Worm (Caenorhabditis elegans): Measurements from ENCODE around the gene dsc-1.

Gene dsc-1

DNA sequence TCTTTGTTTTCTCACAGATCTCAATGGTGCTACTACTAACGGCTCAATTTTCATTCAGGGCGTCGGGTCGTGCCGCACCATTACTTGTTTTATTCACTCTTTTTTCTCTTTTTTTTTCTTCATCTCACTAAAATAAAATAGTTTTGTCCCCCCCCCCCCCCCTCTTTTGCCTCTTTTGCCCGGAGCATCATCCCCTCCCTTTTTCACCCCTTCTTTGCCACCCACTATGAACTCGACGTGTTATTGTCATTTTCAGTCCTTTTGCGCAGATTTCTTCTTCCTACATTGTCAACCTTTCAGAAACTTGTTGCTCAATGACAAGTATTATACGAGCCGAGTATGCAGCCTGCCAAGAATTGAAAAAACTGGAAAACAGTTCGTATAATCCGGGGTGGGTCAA is 8.6 kb downstream of the dsc-1 start, which contains the start of gene seb-3:
Gene seb-3 (plus strand): TSS at position 301 of the 400 bp plus-strand sequence.
- TF ChIP-seq attf-6 (GFP tag; IDR thresholded peaks at IDR 0.05), result no peak
- TF ChIP-seq lag-1 (GFP tag; IDR thresholded peaks at IDR 0.05), result no peak
- no peak for TF ChIP-seq lsy-27 (tag; optimal IDR thresholded peaks at IDR 0.05; ENCODE audit: borderline replicate concordance, insufficient read depth)
- no peak for TF ChIP-seq sdz-38 (tag; optimal IDR thresholded peaks at IDR 0.05)

DNA sequence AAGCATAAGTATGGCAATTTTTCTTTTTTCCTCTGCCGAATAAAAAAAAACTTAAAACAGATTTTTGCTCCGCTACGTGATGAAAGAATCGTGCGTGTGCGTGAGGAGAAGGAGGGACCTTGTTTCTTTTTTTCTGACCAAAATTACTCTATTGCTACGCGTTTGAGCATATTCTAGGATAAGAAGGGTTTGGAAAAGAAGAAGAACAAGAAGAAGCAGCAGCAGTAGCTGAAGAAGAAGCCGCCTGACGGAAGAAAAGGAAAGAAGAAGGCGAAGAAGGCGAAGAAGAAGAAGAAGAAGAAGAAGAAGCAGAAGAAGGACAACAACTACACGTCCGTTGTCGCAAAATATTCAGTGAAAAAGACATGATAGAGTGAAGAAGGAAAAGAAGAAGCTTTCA is 18.5 kb downstream of the dsc-1 start:
- no peak for TF ChIP-seq sptf-2 (GFP tag; optimal IDR thresholded peaks at IDR 0.05)
- TF ChIP-seq cebp-1 (GFP tag; IDR thresholded peaks at IDR 0.05), result no peak
- no peak for TF ChIP-seq cebp-1 (tag; optimal IDR thresholded peaks at IDR 0.05)
- no peak for TF ChIP-seq bed-1 (GFP tag; IDR thresholded peaks at IDR 0.05)
- TF ChIP-seq sdz-38 (tag; optimal IDR thresholded peaks at IDR 0.05), result no peak
- no peak for TF ChIP-seq unc-130 (GFP tag; optimal IDR thresholded peaks at IDR 0.05)
- TF ChIP-seq nfya-2 (GFP tag; IDR thresholded peaks at IDR 0.05), result no peak
- no peak for TF ChIP-seq hmg-1.2 (GFP tag; IDR thresholded peaks at IDR 0.05)
- no peak for TF ChIP-seq Y95B8A.8 (GFP tag; IDR thresholded peaks at IDR 0.05)
- TF ChIP-seq lin-26 (GFP tag; IDR thresholded peaks at IDR 0.05), result no peak
- no peak for TF ChIP-seq lag-1 (GFP tag; IDR thresholded peaks at IDR 0.05)
- no peak for TF ChIP-seq ekl-4 (GFP tag; IDR thresholded peaks at IDR 0.05)
- no peak for TF ChIP-seq ceh-40 (GFP tag; IDR thresholded peaks at IDR 0.05)
- no peak for TF ChIP-seq lir-1 (GFP tag; conservative IDR thresholded peaks at IDR 0.05)
- TF ChIP-seq athp-1 (tag; optimal IDR thresholded peaks at IDR 0.05), result no peak
- TF ChIP-seq pha-4 (tag; optimal IDR thresholded peaks at IDR 0.05), result no peak

DNA sequence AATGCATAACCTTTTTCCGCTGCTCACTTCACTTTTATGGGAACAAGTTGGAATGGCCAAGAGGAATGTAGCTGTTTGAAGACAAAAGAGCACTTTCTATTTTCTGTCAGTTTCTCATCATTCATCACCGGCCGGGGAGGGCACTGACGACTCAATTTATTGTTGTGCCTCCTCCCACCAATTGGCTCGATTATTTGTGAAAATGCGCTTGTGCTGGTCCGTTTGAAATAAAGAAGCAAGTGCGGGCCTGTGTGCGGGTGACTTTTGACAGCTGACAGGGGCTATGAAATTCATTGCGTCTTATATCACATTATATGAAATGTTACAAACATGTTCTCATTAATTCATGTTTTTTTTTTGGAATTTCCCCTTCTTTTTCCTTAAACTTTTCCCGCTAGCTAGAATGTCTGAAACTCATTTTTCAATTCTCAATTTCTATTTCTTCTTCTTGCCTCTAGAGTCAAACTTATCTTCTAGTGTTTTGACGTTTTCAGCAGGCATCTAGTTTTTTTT is 20.6 kb downstream of the dsc-1 start:
- TF ChIP-seq lsy-27 (tag; optimal IDR thresholded peaks at IDR 0.05; ENCODE audit: borderline replicate concordance, insufficient read depth) (no peak), T26A5.8 (tag; optimal IDR thresholded peaks at IDR 0.05) (no peak), B0336.3 (GFP tag; IDR thresholded peaks at IDR 0.05) (no peak)

DNA sequence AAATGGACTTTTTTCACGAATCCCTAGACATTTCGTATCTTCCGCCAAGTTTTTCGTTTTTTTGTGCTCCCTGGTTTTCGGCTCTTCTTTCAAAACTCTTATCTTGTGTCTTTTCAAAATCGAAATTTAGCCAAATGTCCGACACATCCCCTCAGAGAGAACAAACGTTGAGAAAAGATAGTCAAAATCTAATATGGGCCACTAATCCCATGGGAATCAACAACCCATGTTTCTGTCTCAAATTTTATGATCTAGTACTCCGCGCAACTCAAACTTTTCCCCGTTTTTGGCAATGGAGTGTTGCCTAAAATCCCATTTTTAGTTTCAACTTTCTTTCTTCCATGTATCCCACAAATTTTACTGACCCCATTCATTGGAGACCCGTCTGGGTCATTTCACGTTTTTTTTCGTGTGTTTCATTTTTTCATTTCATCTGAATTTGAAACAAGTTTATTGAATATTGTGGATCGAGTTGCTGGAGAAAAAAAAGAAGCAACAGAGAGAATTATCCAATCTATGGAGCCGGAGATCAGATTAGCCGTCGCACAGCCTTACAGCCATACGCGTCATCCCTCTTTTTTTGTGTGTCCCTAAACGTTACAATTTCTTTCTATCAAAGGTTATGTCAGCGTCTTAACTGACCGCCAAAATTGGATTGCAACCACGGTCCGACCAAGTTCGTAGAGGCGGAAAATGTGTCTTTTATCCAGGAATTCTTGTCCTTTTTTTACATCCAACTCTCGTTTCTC is 22.9 kb downstream of the dsc-1 start:
- no peak for TF ChIP-seq madf-8 (GFP tag; conservative IDR thresholded peaks at IDR 0.05)
- TF ChIP-seq nfya-2 (GFP tag; IDR thresholded peaks at IDR 0.05), result no peak
- no peak for TF ChIP-seq mcd-1 (GFP tag; IDR thresholded peaks at IDR 0.05)
- TF ChIP-seq F37B4.10 (GFP tag; IDR thresholded peaks at IDR 0.05), result no peak
- TF ChIP-seq die-1 (tag; optimal IDR thresholded peaks at IDR 0.05), result no peak
- no peak for TF ChIP-seq ztf-26 (tag; optimal IDR thresholded peaks at IDR 0.05)
- TF ChIP-seq F57C9.4 (tag; optimal IDR thresholded peaks at IDR 0.05), result no peak
- TF ChIP-seq K11D2.4 (GFP tag; IDR thresholded peaks at IDR 0.05), result no peak
- no peak for TF ChIP-seq rpc-1 (optimal IDR thresholded peaks at IDR 0.05)
- no peak for TF ChIP-seq rpc-1 (tag; optimal IDR thresholded peaks at IDR 0.05)
- TF ChIP-seq Y53F4B.3 (GFP tag; IDR thresholded peaks at IDR 0.05), result no peak
- no peak for TF ChIP-seq tbx-9 (tag; optimal IDR thresholded peaks at IDR 0.05; ENCODE audit: borderline replicate concordance)
- no peak for TF ChIP-seq athp-1 (tag; optimal IDR thresholded peaks at IDR 0.05)
- TF ChIP-seq ceh-40 (GFP tag; IDR thresholded peaks at IDR 0.05), result no peak
- TF ChIP-seq hrde-1 (tag; optimal IDR thresholded peaks at IDR 0.05; ENCODE audit: borderline replicate concordance), result no peak

DNA sequence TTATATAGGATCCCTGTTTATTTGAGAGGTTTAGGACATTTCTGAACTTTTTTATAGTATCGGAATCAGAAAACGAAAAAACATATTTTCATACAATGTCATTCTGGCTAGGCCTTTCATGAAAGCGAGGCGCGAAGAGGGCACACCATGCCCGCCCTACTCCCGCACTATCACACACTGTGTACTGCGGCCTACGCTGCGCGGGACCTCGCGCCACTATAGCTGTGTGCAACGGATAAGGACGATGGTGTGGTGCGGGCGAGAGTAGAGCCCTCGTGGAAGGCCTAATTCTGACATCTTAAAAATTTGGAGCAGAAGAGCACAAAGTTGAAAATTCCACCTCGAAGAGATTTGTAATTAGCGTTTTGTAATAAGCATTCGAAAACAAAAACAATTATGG is 23.7 kb downstream of the dsc-1 start:
- TF ChIP-seq zfh-2 (GFP tag; conservative IDR thresholded peaks at IDR 0.05), result peak; percentile 47; the same call in 1 of the 2 replicates
- no peak for TF ChIP-seq Y53G8AR.9 (GFP tag; conservative IDR thresholded peaks at IDR 0.05)
- no peak for TF ChIP-seq sdz-38 (tag; optimal IDR thresholded peaks at IDR 0.05)
- no peak for TF ChIP-seq F23B12.7 (tag; optimal IDR thresholded peaks at IDR 0.05; ENCODE audit: insufficient read depth)
- TF ChIP-seq B0035.1 (tag; optimal IDR thresholded peaks at IDR 0.05), result no peak
- peak; percentile 27 for TF ChIP-seq snpc-4 (GFP tag; optimal IDR thresholded peaks at IDR 0.05)
- peak in 1 of 4 experiments; percentile 58 for TF ChIP-seq snpc-4 (tag; optimal IDR thresholded peaks at IDR 0.05)
